Worm (Caenorhabditis elegans) whole organism, L1 larva: ENCODE measurements around the gene bas-1.

Source experiments
- C04F5.9 ChIP-seq: sonication (generic microtip); optimal IDR thresholded peaks from 2 replicates; lab custom pipeline; 2016; ENCODE audit warnings: missing genetic modification characterization, missing compliant biosample characterization
- C16A3.4 ChIP-seq: fragments of 150-350 bp; optimal IDR thresholded peaks from 2 replicates; lab custom pipeline; 2014; ENCODE audit warnings: missing biosample characterization, missing genetic modification characterization
- C34B4.2 ChIP-seq: sonication (generic microtip); optimal IDR thresholded peaks from 2 replicates; lab custom pipeline; 2017; ENCODE audit warnings: mild to moderate bottlenecking, missing genetic modification characterization, missing compliant biosample characterization
- aha-1 ChIP-seq: fragments of 150-350 bp; optimal IDR thresholded peaks from 2 replicates; lab custom pipeline; 2014; ENCODE audit warnings: missing biosample characterization, missing genetic modification characterization
- aly-2 ChIP-seq: fragments of 150-350 bp; optimal IDR thresholded peaks from 2 replicates; lab custom pipeline; 2014; ENCODE audit warnings: missing biosample characterization, missing genetic modification characterization
- blmp-1 ChIP-seq: fragments of 150-350 bp; optimal IDR thresholded peaks from 2 replicates; lab custom pipeline; 2014; ENCODE audit warnings: missing biosample characterization, missing genetic modification characterization
- ceh-63 ChIP-seq: fragments of 200-800 bp; sonication (Bioruptor generic); optimal IDR thresholded peaks from 2 replicates; lab custom pipeline; 2018; ENCODE audit warnings: mild to moderate bottlenecking, missing genetic modification characterization, missing compliant biosample characterization
- dpl-1 ChIP-seq, 3 experiments: fragments of 150-350 bp in 2 of 3; sonication (generic microtip) in 1 of 3; optimal IDR thresholded peaks; 2 replicates each; lab custom pipeline; 2014 to 2017; ENCODE audit warnings: missing biosample characterization in 3 of 3, missing genetic modification characterization in 3 of 3, missing genetic modification reagents in 3 of 3
- dsc-1 ChIP-seq: sonication (generic microtip); optimal IDR thresholded peaks from 2 replicates; lab custom pipeline; 2016; ENCODE audit warnings: mild to moderate bottlenecking, missing genetic modification characterization, missing compliant biosample characterization
- efl-1 ChIP-seq, 4 experiments: fragments of 150-350 bp; optimal IDR thresholded peaks in 3 of 4; peaks in 1 of 4; 1 replicate in 1 of 4; 2 replicates in 3 of 4; lab custom pipeline; 2014; ENCODE audit warnings: missing biosample characterization in 2 of 4, missing genetic modification characterization in 2 of 4, missing genetic modification reagents in 2 of 4
- elt-3 ChIP-seq, 6 experiments: fragments of 150-350 bp in 1 of 6; sonication (generic microtip); optimal IDR thresholded peaks; 2 replicates each; lab custom pipeline; 2017 to 2018; ENCODE audit warnings: missing biosample characterization in 6 of 6, missing genetic modification characterization in 6 of 6, inconsistent platforms in 1 of 6
- fkh-8 ChIP-seq: sonication (generic microtip); optimal IDR thresholded peaks from 2 replicates; lab custom pipeline; 2016; ENCODE audit warnings: mild to moderate bottlenecking, missing genetic modification characterization, missing compliant biosample characterization
- grh-1 ChIP-seq: fragments of 200-800 bp; sonication (Bioruptor generic); IDR thresholded peaks from 2 replicates; pipeline ENCODE4 v1.3.6; 2022; ENCODE audit warnings: missing genetic modification reagents, missing genetic modification characterization, missing compliant biosample characterization
- irx-1 ChIP-seq: sonication (generic microtip); optimal IDR thresholded peaks from 2 replicates; lab custom pipeline; 2016; ENCODE audit warnings: missing genetic modification characterization, missing compliant biosample characterization
- isw-1 ChIP-seq: fragments of 200-800 bp; sonication (Bioruptor generic); IDR thresholded peaks from 2 replicates; pipeline ENCODE4 v1.3.6; 2022; ENCODE audit warnings: missing genetic modification characterization, missing compliant biosample characterization
- jun-1 ChIP-seq: fragments of 150-350 bp; optimal IDR thresholded peaks from 2 replicates; lab custom pipeline; 2014; ENCODE audit warnings: missing biosample characterization, missing genetic modification reagents, missing genetic modification characterization
- lin-13 ChIP-seq: fragments of 150-350 bp; optimal IDR thresholded peaks from 2 replicates; lab custom pipeline; 2014; ENCODE audit warnings: missing biosample characterization, missing genetic modification reagents, missing genetic modification characterization
- lin-14 ChIP-seq: fragments of 200-800 bp; sonication (Bioruptor generic); optimal IDR thresholded peaks from 2 replicates; lab custom pipeline; 2018; ENCODE audit warnings: mild to moderate bottlenecking, missing genetic modification characterization, moderate library complexity, missing compliant biosample characterization
- lin-15B ChIP-seq: fragments of 150-350 bp; sonication (generic microtip); optimal IDR thresholded peaks from 3 replicates; lab custom pipeline; 2014; ENCODE audit warnings: missing biosample characterization, missing genetic modification characterization
- lin-35 ChIP-seq, 2 experiments: fragments of 150-350 bp; optimal IDR thresholded peaks; 2 replicates each; lab custom pipeline; 2014; ENCODE audit warnings: missing biosample characterization in 2 of 2, missing genetic modification characterization in 2 of 2, missing genetic modification reagents in 2 of 2
- lir-3 ChIP-seq: sonication (generic microtip); optimal IDR thresholded peaks from 2 replicates; lab custom pipeline; 2016; ENCODE audit warnings: mild to moderate bottlenecking, missing genetic modification characterization, moderate library complexity, missing compliant biosample characterization; ENCODE audit not compliant: poor library complexity
- lsy-2 ChIP-seq, 2 experiments: fragments of 150-350 bp; optimal IDR thresholded peaks; 2 replicates each; lab custom pipeline; 2014; ENCODE audit warnings: missing biosample characterization in 2 of 2, missing genetic modification characterization in 2 of 2
- mab-9 ChIP-seq: fragments of 200-800 bp; sonication (Bioruptor generic); IDR thresholded peaks from 2 replicates; pipeline ENCODE4 v1.3.6; 2022; ENCODE audit warnings: missing genetic modification reagents, missing genetic modification characterization, missing compliant biosample characterization
- nhr-71 ChIP-seq: sonication (generic microtip); optimal IDR thresholded peaks from 2 replicates; lab custom pipeline; 2016; ENCODE audit warnings: mild to moderate bottlenecking, missing genetic modification characterization, moderate library complexity, missing compliant biosample characterization
- nhr-84 ChIP-seq: sonication (generic microtip); optimal IDR thresholded peaks from 2 replicates; lab custom pipeline; 2017; ENCODE audit warnings: missing biosample characterization, missing genetic modification characterization
- nhr-85 ChIP-seq: sonication (generic microtip); peaks from one replicate; lab custom pipeline; 2016; ENCODE audit warnings: missing genetic modification characterization, inconsistent platforms, missing compliant biosample characterization
- nhr-90 ChIP-seq: sonication (generic microtip); optimal IDR thresholded peaks from 2 replicates; lab custom pipeline; 2016; ENCODE audit warnings: mild to moderate bottlenecking, missing genetic modification characterization, missing compliant biosample characterization; ENCODE audit not compliant: poor library complexity
- rnt-1 ChIP-seq: sonication (generic microtip); optimal IDR thresholded peaks from 2 replicates; lab custom pipeline; 2016; ENCODE audit warnings: mild to moderate bottlenecking, missing genetic modification characterization, moderate library complexity, missing compliant biosample characterization
- skn-1 ChIP-seq: fragments of 150-350 bp; optimal IDR thresholded peaks from 2 replicates; lab custom pipeline; 2014; ENCODE audit warnings: missing biosample characterization, missing genetic modification characterization
- sox-4 ChIP-seq: sonication (generic microtip); optimal IDR thresholded peaks from 2 replicates; lab custom pipeline; 2016; ENCODE audit warnings: missing genetic modification characterization, missing compliant biosample characterization
- tbx-2 ChIP-seq: sonication (generic microtip); optimal IDR thresholded peaks from 2 replicates; lab custom pipeline; 2016; ENCODE audit warnings: missing genetic modification characterization, missing compliant biosample characterization
- unc-130 ChIP-seq: fragments of 150-350 bp; optimal IDR thresholded peaks from 2 replicates; lab custom pipeline; 2017; ENCODE audit warnings: missing biosample characterization, missing genetic modification characterization, inconsistent platforms
- unc-86 ChIP-seq: sonication (generic microtip); optimal IDR thresholded peaks from 2 replicates; lab custom pipeline; 2016; ENCODE audit warnings: missing genetic modification characterization, missing compliant biosample characterization
- xbp-1 ChIP-seq: sonication (generic microtip); optimal IDR thresholded peaks from 2 replicates; lab custom pipeline; 2016; ENCODE audit warnings: missing genetic modification characterization, missing compliant biosample characterization
- zip-4 ChIP-seq: fragments of 200-800 bp; sonication (Bioruptor generic); optimal IDR thresholded peaks from 2 replicates; lab custom pipeline; 2018; ENCODE audit warnings: mild to moderate bottlenecking, missing genetic modification characterization, moderate library complexity, missing compliant biosample characterization

bas-1 gene

DNA sequence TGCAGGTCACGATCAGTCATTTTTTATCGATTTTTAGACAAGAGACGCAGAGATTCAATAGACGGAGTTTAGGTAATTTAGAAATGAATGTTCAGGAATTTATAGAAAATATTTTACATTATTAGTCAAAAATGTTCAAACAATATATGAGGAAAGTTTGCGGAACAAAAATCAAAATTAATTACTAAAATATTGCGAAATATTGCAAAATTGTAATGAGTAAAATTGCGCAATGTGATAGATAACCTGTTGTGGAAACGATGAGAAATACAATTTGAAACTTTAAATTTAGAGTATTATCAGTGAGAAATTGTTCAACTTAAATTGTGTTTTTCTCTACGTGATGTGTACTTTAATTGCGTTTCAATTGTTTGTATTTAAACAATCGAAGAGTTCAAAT is 31.0 kb upstream of the bas-1 start, which contains the start of gene F56D2.5:
Gene F56D2.5, minus strand, starts transcription at position 371 of the 400 bp plus-strand sequence.
- no peak for TF ChIP-seq lin-14
- no peak for TF ChIP-seq lin-35 (GFP tag; optimal IDR thresholded peaks at IDR 0.05; lab: Kevin White, UChicago)
- TF ChIP-seq zip-4: peak; percentile 90
- TF ChIP-seq lsy-2 (tag; optimal IDR thresholded peaks at IDR 0.05; lab: Kevin White, UChicago): peak in 1 of 2 experiments; percentile 32
- peak; percentile 69 for TF ChIP-seq skn-1 (tag; lab: Kevin White, UChicago)
- TF ChIP-seq efl-1 (optimal IDR thresholded peaks at IDR 0.05; lab: Kevin White, UChicago): peak in 1 of 2 experiments; percentile 6
- no peak for TF ChIP-seq efl-1 (GFP tag; optimal IDR thresholded peaks at IDR 0.05 in 1 of 2; lab: Kevin White, UChicago)
- TF ChIP-seq nhr-84 (tag; lab: Kevin White, UChicago): no peak
- no peak for TF ChIP-seq tbx-2 (tag; lab: Kevin White, UChicago)

DNA sequence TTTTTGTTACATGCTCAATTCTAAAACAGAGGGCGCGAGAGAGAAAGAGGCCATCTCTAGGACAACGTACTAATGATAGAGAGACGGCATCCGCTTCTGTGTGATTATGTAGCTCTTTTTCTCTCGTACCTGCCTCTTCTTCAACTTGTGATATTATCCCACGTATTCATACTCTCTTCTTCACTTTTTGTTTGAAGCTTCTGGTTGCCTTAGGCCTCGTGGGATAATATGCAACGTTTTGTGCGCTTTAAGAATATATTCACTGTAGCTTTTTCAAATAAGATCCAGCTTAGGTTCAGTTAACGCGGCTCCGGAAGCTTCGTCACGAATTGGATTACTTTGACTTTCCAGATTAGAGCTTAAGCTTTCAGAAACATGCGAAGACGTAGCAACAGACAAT is 29.3 kb upstream of the bas-1 start, which contains the start of the genes F56D2.8 and uev-2:
Gene F56D2.8, minus strand, starts transcription at position 101 of the 400 bp plus-strand sequence.
Gene uev-2, plus strand, starts transcription at position 360 of the 400 bp plus-strand sequence.
- TF ChIP-seq fkh-8 (tag; lab: Kevin White, UChicago) (peak; percentile 57), dsc-1 (tag; lab: Kevin White, UChicago) (peak; percentile 25), C34B4.2 (no peak)

DNA sequence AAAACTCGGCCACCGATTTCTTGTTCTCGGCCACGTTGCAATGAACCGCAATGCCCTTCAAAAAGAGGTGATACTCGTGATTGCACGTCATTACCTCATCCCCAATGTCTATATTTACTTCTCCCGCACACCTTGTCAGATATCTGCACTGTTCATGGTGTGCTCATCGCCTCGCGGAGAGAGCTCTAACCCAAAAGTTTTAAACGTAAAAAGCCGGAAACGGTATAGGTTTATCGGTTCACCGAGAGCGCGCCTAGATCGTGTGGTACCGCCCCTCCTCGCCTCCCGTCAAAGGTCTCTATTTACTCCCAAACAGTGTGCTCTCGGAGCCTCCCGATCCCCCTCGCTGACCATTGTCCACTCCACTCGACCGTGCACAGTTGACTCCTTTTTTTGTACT is 27.4 kb upstream of the bas-1 start, which contains the start of gene F56D2.3:
Gene F56D2.3, plus strand, starts transcription at position 301 of the 400 bp plus-strand sequence.
- TF ChIP-seq skn-1 (tag; lab: Kevin White, UChicago) (no peak), lin-13 (no peak), unc-130 (tag; lab: Kevin White, UChicago) (no peak), grh-1 (GFP tag; lab: Robert Waterston, UW) (no peak), lin-35 (GFP tag; optimal IDR thresholded peaks at IDR 0.05; lab: Kevin White, UChicago) (no peak)
- TF ChIP-seq, all 84 proteins: peak for 0

DNA sequence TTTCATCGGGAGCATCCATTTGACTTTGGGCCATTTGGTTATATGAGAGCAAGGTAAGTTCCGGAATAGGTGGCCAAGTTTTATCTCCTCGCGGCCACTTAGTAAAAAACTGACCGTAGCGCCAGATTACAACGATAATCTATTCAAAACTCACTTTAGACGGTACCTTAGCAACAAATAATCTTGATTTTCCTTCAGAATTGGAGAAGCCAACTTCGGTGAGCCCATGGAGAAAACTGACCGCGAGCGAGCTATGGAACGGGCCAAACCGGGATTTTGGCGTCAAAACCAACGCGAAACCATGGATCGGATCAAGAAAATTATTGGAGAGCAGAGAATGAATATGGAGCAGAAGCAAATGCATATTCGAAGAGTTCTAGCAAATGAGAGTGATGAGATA is 26.4 kb upstream of the bas-1 start:
- TF ChIP-seq nhr-71 (tag; lab: Kevin White, UChicago) (no peak), isw-1 (GFP tag; lab: Robert Waterston, UW) (no peak), efl-1 (optimal IDR thresholded peaks at IDR 0.05; lab: Kevin White, UChicago) (no peak), efl-1 (GFP tag; optimal IDR thresholded peaks at IDR 0.05 in 1 of 2; lab: Kevin White, UChicago) (peak in 1 of 2 experiments; percentile 82)

DNA sequence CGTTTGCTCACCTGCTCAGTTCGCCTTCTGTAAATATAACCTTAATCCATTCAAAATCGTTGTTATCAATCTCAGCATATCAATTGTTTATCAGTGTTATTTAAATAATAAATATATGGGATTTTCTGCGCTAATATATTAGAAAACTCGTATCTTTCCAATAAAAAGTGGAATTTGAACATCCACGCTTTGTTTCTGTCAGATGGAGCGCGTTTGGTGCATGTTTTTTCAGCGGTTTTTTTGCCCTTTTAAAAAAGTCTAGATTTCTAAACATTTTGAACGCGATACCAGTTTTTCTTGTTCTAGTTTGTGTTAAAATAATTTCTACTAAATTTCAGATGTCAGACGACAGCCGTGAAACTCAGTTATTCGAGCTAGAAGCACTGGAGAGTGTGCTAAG is 25.1 kb upstream of the bas-1 start, which contains the start of gene F56D2.2:
Gene F56D2.2, plus strand, starts transcription at position 339 of the 400 bp plus-strand sequence.
- TF ChIP-seq C16A3.4 (no peak), dpl-1 (GFP tag; optimal IDR thresholded peaks at IDR 0.05; lab: Kevin White, UChicago) (peak; percentile 64 to 87 (median 77)), ceh-63 (GFP tag; lab: Kevin White, UChicago) (no peak), lsy-2 (tag; optimal IDR thresholded peaks at IDR 0.05; lab: Kevin White, UChicago) (peak in 1 of 2 experiments; percentile 64), efl-1 (optimal IDR thresholded peaks at IDR 0.05; lab: Kevin White, UChicago) (peak; percentile 18 to 82), efl-1 (GFP tag; optimal IDR thresholded peaks at IDR 0.05 in 1 of 2; lab: Kevin White, UChicago) (peak; percentile 86 to 98), nhr-85 (tag; lab: Kevin White, UChicago) (no peak), lin-35 (GFP tag; optimal IDR thresholded peaks at IDR 0.05; lab: Kevin White, UChicago) (peak; percentile 71 to 91), lin-15B (peak; percentile 31)

DNA sequence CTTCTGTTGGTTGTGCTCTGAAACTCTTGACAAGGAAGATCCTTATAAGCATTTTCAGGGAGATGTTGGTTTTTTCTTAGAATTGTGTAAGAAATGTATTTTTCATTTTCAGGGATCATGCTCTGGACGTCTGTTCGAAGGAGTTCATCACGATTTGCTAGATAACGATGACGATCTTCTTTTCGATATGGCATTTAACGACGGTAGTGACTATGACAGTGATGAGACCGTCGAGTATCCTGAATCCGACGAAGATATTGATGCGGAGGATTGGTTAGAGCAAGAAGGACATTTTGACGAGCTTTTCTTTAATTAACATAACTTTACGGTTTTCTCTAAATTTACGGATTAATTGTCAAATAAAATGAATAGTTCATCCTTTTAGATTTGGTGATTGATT is 23.3 kb upstream of the bas-1 start:
- peak; percentile 27 for TF ChIP-seq aly-2 (tag; lab: Kevin White, UChicago)
- TF ChIP-seq lin-14: no peak

DNA sequence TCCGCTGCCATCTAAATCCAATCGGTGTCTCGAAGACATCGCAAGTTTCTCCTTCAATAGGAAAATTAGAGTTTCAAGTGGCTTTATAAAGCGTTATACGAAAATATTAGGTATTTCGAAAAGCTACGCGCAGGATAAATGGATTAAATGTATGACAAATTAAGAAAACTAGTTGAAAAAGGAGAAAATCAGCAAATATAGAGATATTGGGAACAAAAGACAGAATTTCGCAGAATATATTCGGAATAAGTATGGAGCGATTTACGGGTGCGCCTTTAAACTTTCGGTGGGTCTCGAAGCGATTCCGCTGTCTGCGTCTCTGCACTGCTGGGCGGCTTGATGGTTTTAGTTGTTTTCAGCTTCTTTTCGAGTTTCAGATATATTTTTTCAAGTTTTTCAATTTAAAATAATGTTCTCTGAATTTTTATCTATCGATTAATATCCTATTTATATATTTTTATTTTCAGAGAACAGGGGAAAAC is 20.4 kb upstream of the bas-1 start, which contains the start of the genes ddx-15 and ucr-1:
Gene ddx-15, minus strand, starts transcription at position 51 of the 482 bp plus-strand sequence.
Gene ucr-1, plus strand, starts transcription at position 468 of the 482 bp plus-strand sequence.
- TF ChIP-seq isw-1 (GFP tag; lab: Robert Waterston, UW): peak; percentile 76
- peak; percentile 69 for TF ChIP-seq unc-86 (tag; lab: Kevin White, UChicago)
- peak; percentile 0 for TF ChIP-seq C04F5.9 (tag; lab: Kevin White, UChicago)
- TF ChIP-seq lsy-2 (tag; optimal IDR thresholded peaks at IDR 0.05; lab: Kevin White, UChicago): peak; percentile 85
- peak; percentile 73 for TF ChIP-seq xbp-1 (tag; lab: Kevin White, UChicago)
- TF ChIP-seq irx-1 (tag; lab: Kevin White, UChicago): peak; percentile 42
- peak; percentile 72 for TF ChIP-seq fkh-8 (tag; lab: Kevin White, UChicago)
- peak; percentile 75 for TF ChIP-seq lin-14
- TF ChIP-seq mab-9: no peak
- TF ChIP-seq C16A3.4: peak; percentile 67
- TF ChIP-seq sox-4: no peak
- peak; percentile 34 for TF ChIP-seq nhr-90 (tag; lab: Kevin White, UChicago)
- peak; percentile 73 for TF ChIP-seq nhr-85 (tag; lab: Kevin White, UChicago)
- TF ChIP-seq lin-35 (GFP tag; optimal IDR thresholded peaks at IDR 0.05; lab: Kevin White, UChicago): peak; percentile 82 to 85
- no peak for TF ChIP-seq aha-1 (tag; lab: Kevin White, UChicago)
- peak; percentile 22 for TF ChIP-seq jun-1 (tag; lab: Kevin White, UChicago)
- peak; percentile 45 for TF ChIP-seq dsc-1 (tag; lab: Kevin White, UChicago)
- peak; percentile 39 for TF ChIP-seq lir-3 (tag; lab: Kevin White, UChicago)
- TF ChIP-seq rnt-1 (tag; lab: Kevin White, UChicago): peak; percentile 73
- no peak for TF ChIP-seq blmp-1 (tag; lab: Kevin White, UChicago)
- peak; percentile 61 for TF ChIP-seq lin-15B
- peak; percentile 39 for TF ChIP-seq skn-1 (tag; lab: Kevin White, UChicago)
- no peak for TF ChIP-seq elt-3 (tag; optimal IDR thresholded peaks at IDR 0.05; lab: Kevin White, UChicago)
